ENCODE assay signal across 1 fruit fly cellular context in the genomic region with DNA sequence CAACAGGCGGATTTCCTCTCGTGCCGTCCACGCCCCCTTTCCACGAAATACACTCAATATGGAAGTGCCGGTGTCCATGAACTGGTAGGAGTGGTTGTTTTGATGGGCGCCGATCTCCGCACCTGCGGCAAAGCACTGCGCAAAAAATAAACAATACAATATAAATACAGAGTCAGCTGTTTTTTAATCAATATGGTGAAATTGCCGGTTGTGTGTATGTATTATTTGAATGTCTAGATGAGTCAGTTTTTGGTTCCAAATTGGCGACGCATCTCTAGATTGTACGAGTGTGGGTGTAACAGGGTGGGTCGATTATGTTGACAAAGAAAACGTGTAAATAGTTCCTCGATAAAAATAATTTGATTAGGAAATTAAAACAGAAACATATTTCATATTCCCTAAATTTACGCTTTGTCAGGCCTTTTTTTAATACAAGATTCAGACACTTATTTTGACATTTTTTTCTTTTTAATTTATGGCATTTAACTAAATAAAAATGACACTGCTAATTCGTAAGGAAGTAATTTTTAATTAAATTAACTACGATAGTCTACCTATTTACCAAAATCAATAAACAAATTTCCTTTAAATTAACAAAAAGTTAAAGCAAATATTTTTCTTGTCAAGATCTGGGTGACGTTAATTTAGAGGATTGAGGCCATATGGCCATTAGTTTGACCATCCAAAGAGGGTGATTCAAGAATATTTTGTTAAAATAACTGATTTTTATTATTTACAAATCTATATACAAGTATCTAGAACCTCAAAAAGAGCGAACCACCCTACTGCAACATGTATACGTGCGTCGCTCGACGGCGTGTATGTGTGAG.
TF ChIP-seq lines count a peak whose summit lies in the region.

No protein-coding gene starts in this region.

TF ChIP-seq in whole organism, embryonic, 481 proteins besides CTCF, POLR2A, EP300 and RAD21 (continued from another document and continues in another):
- 0 out of 2 replicates have a peak, but pooled peaks have one; percentile 39 for TF ChIP-seq CG32772 (GFP tag; IDR thresholded peaks at IDR 0.05; lab: Robert Waterston, UW)
- no peak for TF ChIP-seq TFAM (GFP tag; optimal IDR thresholded peaks at IDR 0.05; lab: Kevin White, UChicago)
- TF ChIP-seq ATbp (GFP tag; optimal IDR thresholded peaks at IDR 0.05; lab: Kevin White, UChicago) = peak; percentile 84
- TF ChIP-seq seq (GFP tag; IDR thresholded peaks at IDR 0.05; lab: Robert Waterston, UW) = peak; percentile 75; the same call in 1 of the 2 replicates
- TF ChIP-seq CG11696 (GFP tag; IDR thresholded peaks at IDR 0.05; lab: Robert Waterston, UW) = peak; percentile 25; the same call in 1 of the 2 replicates
- peak; percentile 78; the same call in 1 of the 2 replicates for TF ChIP-seq CG3847 (GFP tag; IDR thresholded peaks at IDR 0.05; lab: Robert Waterston, UW)
- TF ChIP-seq CG16863 (GFP tag; optimal IDR thresholded peaks at IDR 0.05; lab: Kevin White, UChicago) = peak; percentile 72
- TF ChIP-seq CG43689 (GFP tag; IDR thresholded peaks at IDR 0.05; lab: Robert Waterston, UW) = peak; percentile 58
- TF ChIP-seq dimm (GFP tag; IDR thresholded peaks at IDR 0.05; lab: Robert Waterston, UW) = no peak
- no peak for TF ChIP-seq CG7963 (GFP tag; IDR thresholded peaks at IDR 0.05; lab: Robert Waterston, UW; ENCODE audit: partially characterized antibody)
- TF ChIP-seq CG1529 (GFP tag; optimal IDR thresholded peaks at IDR 0.05; lab: Kevin White, UChicago) = peak; percentile 89
- TF ChIP-seq sd (tag; optimal IDR thresholded peaks at IDR 0.05; lab: Kevin White, UChicago) = peak; percentile 63
- no peak for TF ChIP-seq CG16813 (GFP tag; IDR thresholded peaks at IDR 0.05; lab: Robert Waterston, UW; ENCODE audit: partially characterized antibody)
- TF ChIP-seq ems (GFP tag; optimal IDR thresholded peaks at IDR 0.05; lab: Kevin White, UChicago) = peak; percentile 52
- peak; percentile 64 for TF ChIP-seq Spps (tag; optimal IDR thresholded peaks at IDR 0.05; lab: Kevin White, UChicago)
- peak; percentile 71 for TF ChIP-seq CG32767 (GFP tag; IDR thresholded peaks at IDR 0.05; lab: Robert Waterston, UW)
- TF ChIP-seq Med (GFP tag; lab: Kevin White, UChicago) = peak; percentile 88
- peak in 1 of 2 experiments; percentile 87 for TF ChIP-seq Hr78 (GFP tag; optimal IDR thresholded peaks at IDR 0.05; lab: Kevin White, UChicago)
- peak; percentile 98 for TF ChIP-seq CG15514 (GFP tag; optimal IDR thresholded peaks at IDR 0.05; lab: Kevin White, UChicago)
- no peak for TF ChIP-seq p53 (GFP tag; optimal IDR thresholded peaks at IDR 0.05; lab: Kevin White, UChicago)
- peak; percentile 57; the same call in 1 of the 2 replicates for TF ChIP-seq sim (GFP tag; IDR thresholded peaks at IDR 0.05; lab: Robert Waterston, UW)
- TF ChIP-seq CG4730 (GFP tag; IDR thresholded peaks at IDR 0.05; lab: Robert Waterston, UW) = peak; percentile 32; the same call in 1 of the 2 replicates
- peak; percentile 68 for TF ChIP-seq Side (GFP tag; optimal IDR thresholded peaks at IDR 0.05; lab: Kevin White, UChicago)
- TF ChIP-seq danr (GFP tag; IDR thresholded peaks at IDR 0.05; lab: Robert Waterston, UW) = peak; percentile 18; the same call in 1 of the 2 replicates
- peak; percentile 37 for TF ChIP-seq HLH3B (GFP tag; IDR thresholded peaks at IDR 0.05; lab: Robert Waterston, UW)
- TF ChIP-seq row (GFP tag; IDR thresholded peaks at IDR 0.05; lab: Robert Waterston, UW) = peak; percentile 77
- TF ChIP-seq CG4424 (GFP tag; optimal IDR thresholded peaks at IDR 0.05; lab: Kevin White, UChicago) = peak; percentile 93
- peak; percentile 69 for TF ChIP-seq slou (GFP tag; optimal IDR thresholded peaks at IDR 0.05; lab: Kevin White, UChicago)
- TF ChIP-seq Lpt (GFP tag; optimal IDR thresholded peaks at IDR 0.05; lab: Kevin White, UChicago) = no peak
- no peak for TF ChIP-seq HLH4C (GFP tag; IDR thresholded peaks at IDR 0.05; lab: Robert Waterston, UW; ENCODE audit: partially characterized antibody)
- TF ChIP-seq bowl (GFP tag; IDR thresholded peaks at IDR 0.05; lab: Robert Waterston, UW) = no peak
- peak; percentile 78 for TF ChIP-seq CG18011 (GFP tag; optimal IDR thresholded peaks at IDR 0.05; lab: Kevin White, UChicago)
- no peak for TF ChIP-seq tll (GFP tag; optimal IDR thresholded peaks at IDR 0.05; lab: Kevin White, UChicago)
- peak; percentile 56; the same call in 1 of the 2 replicates for TF ChIP-seq CG10366 (GFP tag; IDR thresholded peaks at IDR 0.05; lab: Robert Waterston, UW)
- peak; percentile 59; the same call in 2 of the 3 replicates for TF ChIP-seq Aef1 (GFP tag; IDR thresholded peaks at IDR 0.05; lab: Robert Waterston, UW)
- TF ChIP-seq rib (GFP tag; IDR thresholded peaks at IDR 0.05; lab: Robert Waterston, UW) = peak; percentile 41; the same call in 1 of the 2 replicates
- TF ChIP-seq esg (GFP tag; conservative IDR thresholded peaks at IDR 0.05; lab: Robert Waterston, UW) = no peak; the same call in none of the 2 replicates
- TF ChIP-seq Drgx (GFP tag; IDR thresholded peaks at IDR 0.05; lab: Robert Waterston, UW) = peak; percentile 73
- peak; percentile 90 for TF ChIP-seq HHEX (GFP tag; optimal IDR thresholded peaks at IDR 0.05; lab: Kevin White, UChicago)
- TF ChIP-seq CG11560 (tag; IDR thresholded peaks at IDR 0.05; lab: Robert Waterston, UW) = peak; percentile 62; the same call in 1 of the 3 replicates
- peak; percentile 6 for TF ChIP-seq CG7271 (tag; optimal IDR thresholded peaks at IDR 0.05; lab: Kevin White, UChicago)
- peak; percentile 80 for TF ChIP-seq ind (GFP tag; optimal IDR thresholded peaks at IDR 0.05; lab: Kevin White, UChicago)
- peak; percentile 81 for TF ChIP-seq oc (tag; optimal IDR thresholded peaks at IDR 0.05; lab: Kevin White, UChicago)
- TF ChIP-seq CG10274 (GFP tag; optimal IDR thresholded peaks at IDR 0.05; lab: Kevin White, UChicago) = peak; percentile 77
- TF ChIP-seq CG6791 (GFP tag; IDR thresholded peaks at IDR 0.05; lab: Robert Waterston, UW; ENCODE audit: partially characterized antibody) = no peak
- no peak for TF ChIP-seq Dip2 (GFP tag; IDR thresholded peaks at IDR 0.05; lab: Robert Waterston, UW)
- no peak for TF ChIP-seq zf30C (GFP tag; optimal IDR thresholded peaks at IDR 0.05; lab: Kevin White, UChicago)
- no peak for TF ChIP-seq pita (GFP tag; optimal IDR thresholded peaks at IDR 0.05; lab: Kevin White, UChicago)
- peak; percentile 98 for TF ChIP-seq Sox100B (GFP tag; optimal IDR thresholded peaks at IDR 0.05; lab: Kevin White, UChicago)
- peak; percentile 61 for TF ChIP-seq CG17802 (tag; optimal IDR thresholded peaks at IDR 0.05; lab: Kevin White, UChicago)
- TF ChIP-seq jumu (GFP tag; optimal IDR thresholded peaks at IDR 0.05; lab: Kevin White, UChicago) = peak; percentile 30
- peak; percentile 95 for TF ChIP-seq odd (GFP tag; optimal IDR thresholded peaks at IDR 0.05; lab: Kevin White, UChicago)
- no peak for TF ChIP-seq ato (GFP tag; IDR thresholded peaks at IDR 0.05; lab: Robert Waterston, UW; ENCODE audit: partially characterized antibody)
- peak; percentile 89 for TF ChIP-seq CG11723 (GFP tag; optimal IDR thresholded peaks at IDR 0.05; lab: Kevin White, UChicago)
- peak; percentile 34 for TF ChIP-seq CHES-1-like (GFP tag; optimal IDR thresholded peaks at IDR 0.05; lab: Kevin White, UChicago)
- TF ChIP-seq ssp (GFP tag; IDR thresholded peaks at IDR 0.05; lab: Robert Waterston, UW) = peak; percentile 55
- TF ChIP-seq gce (GFP tag; IDR thresholded peaks at IDR 0.05; lab: Robert Waterston, UW) = 0 out of 3 replicates have a peak, but pooled peaks have one; percentile 22
- TF ChIP-seq Taf1 (GFP tag; IDR thresholded peaks at IDR 0.05; lab: Robert Waterston, UW) = peak; percentile 62; the same call in 1 of the 2 replicates
- peak; percentile 74 for TF ChIP-seq CG10654 (GFP tag; optimal IDR thresholded peaks at IDR 0.05; lab: Kevin White, UChicago)
- peak; percentile 52 for TF ChIP-seq CG8089 (GFP tag; optimal IDR thresholded peaks at IDR 0.05; lab: Kevin White, UChicago)
- TF ChIP-seq chif (GFP tag; optimal IDR thresholded peaks at IDR 0.05; lab: Kevin White, UChicago) = peak; percentile 73 to 75
- TF ChIP-seq CG18599 (GFP tag; optimal IDR thresholded peaks at IDR 0.05; lab: Kevin White, UChicago) = peak; percentile 91
- peak; percentile 55 for TF ChIP-seq fd64A (GFP tag; optimal IDR thresholded peaks at IDR 0.05; lab: Kevin White, UChicago)
- TF ChIP-seq CG12299 (tag; optimal IDR thresholded peaks at IDR 0.05; lab: Kevin White, UChicago) = peak; percentile 86
- peak; percentile 37 for TF ChIP-seq CG1603 (tag; optimal IDR thresholded peaks at IDR 0.05; lab: Kevin White, UChicago)
- peak; percentile 78 for TF ChIP-seq CG16815 (GFP tag; optimal IDR thresholded peaks at IDR 0.05; lab: Kevin White, UChicago)
- TF ChIP-seq CG6689 (GFP tag; IDR thresholded peaks at IDR 0.05; lab: Robert Waterston, UW) = peak; percentile 85
- TF ChIP-seq CG13894 (tag; optimal IDR thresholded peaks at IDR 0.05; lab: Kevin White, UChicago) = peak; percentile 66
- TF ChIP-seq Atf-2 (GFP tag; optimal IDR thresholded peaks at IDR 0.05; lab: Kevin White, UChicago) = peak; percentile 72
- peak; percentile 63 for TF ChIP-seq chn (GFP tag; optimal IDR thresholded peaks at IDR 0.05; lab: Kevin White, UChicago)
- peak; percentile 80 for TF ChIP-seq CG15696 (tag; optimal IDR thresholded peaks at IDR 0.05; lab: Kevin White, UChicago)
- no peak for TF ChIP-seq Tbp (GFP tag; optimal IDR thresholded peaks at IDR 0.05; lab: Kevin White, UChicago)
- no peak for TF ChIP-seq dan (GFP tag; IDR thresholded peaks at IDR 0.05; lab: Robert Waterston, UW)
- TF ChIP-seq CG2889 (GFP tag; IDR thresholded peaks at IDR 0.05; lab: Robert Waterston, UW) = no peak; the same call in 1 of the 3 replicates
- TF ChIP-seq sob (GFP tag; IDR thresholded peaks at IDR 0.05; lab: Robert Waterston, UW) = peak; percentile 72; the same call in 1 of the 2 replicates
- TF ChIP-seq fru (optimal IDR thresholded peaks at IDR 0.05; lab: Kevin White, UChicago) = no peak
- TF ChIP-seq D19B (GFP tag; optimal IDR thresholded peaks at IDR 0.05; lab: Kevin White, UChicago) = peak; percentile 83
- TF ChIP-seq Ssrp (tag; optimal IDR thresholded peaks at IDR 0.05; lab: Kevin White, UChicago) = peak; percentile 87
- no peak for TF ChIP-seq usp (GFP tag; optimal IDR thresholded peaks at IDR 0.05; lab: Kevin White, UChicago)
- TF ChIP-seq CG10565 (GFP tag; optimal IDR thresholded peaks at IDR 0.05; lab: Kevin White, UChicago) = peak; percentile 23
- no peak for TF ChIP-seq Dll (GFP tag; IDR thresholded peaks at IDR 0.05; lab: Robert Waterston, UW; ENCODE audit: partially characterized antibody)
- TF ChIP-seq schlank (tag; optimal IDR thresholded peaks at IDR 0.05; lab: Kevin White, UChicago) = peak; percentile 40
- peak; percentile 90 for TF ChIP-seq org-1 (GFP tag; optimal IDR thresholded peaks at IDR 0.05; lab: Kevin White, UChicago)
- TF ChIP-seq CG11247 (GFP tag; IDR thresholded peaks at IDR 0.05; lab: Robert Waterston, UW) = peak; percentile 50
- TF ChIP-seq sqz (GFP tag; optimal IDR thresholded peaks at IDR 0.05; lab: Kevin White, UChicago) = peak; percentile 87
- peak; percentile 76 for TF ChIP-seq H15 (GFP tag; IDR thresholded peaks at IDR 0.05; lab: Robert Waterston, UW)
- peak; percentile 61 for TF ChIP-seq psq (GFP tag; optimal IDR thresholded peaks at IDR 0.05; lab: Kevin White, UChicago)
- peak; percentile 92 for TF ChIP-seq grau (tag; optimal IDR thresholded peaks at IDR 0.05; lab: Kevin White, UChicago)
- TF ChIP-seq pfk (GFP tag; optimal IDR thresholded peaks at IDR 0.05; lab: Kevin White, UChicago) = no peak
- TF ChIP-seq CG7372 (GFP tag; IDR thresholded peaks at IDR 0.05; lab: Robert Waterston, UW) = peak; percentile 69
- peak; percentile 81 for TF ChIP-seq Hsf (GFP tag; optimal IDR thresholded peaks at IDR 0.05; lab: Kevin White, UChicago)
- no peak for TF ChIP-seq CG6175 (GFP tag; IDR thresholded peaks at IDR 0.05; lab: Robert Waterston, UW)
- peak; percentile 47 for TF ChIP-seq luna (GFP tag; optimal IDR thresholded peaks at IDR 0.05; lab: Kevin White, UChicago)
- TF ChIP-seq sna (GFP tag; IDR thresholded peaks at IDR 0.05; lab: Robert Waterston, UW; ENCODE audit: partially characterized antibody) = no peak
- peak; percentile 76; the same call in 1 of the 3 replicates for TF ChIP-seq zfh1 (GFP tag; IDR thresholded peaks at IDR 0.05; lab: Robert Waterston, UW)
- peak; percentile 62 for TF ChIP-seq CG7786 (GFP tag; optimal IDR thresholded peaks at IDR 0.05; lab: Kevin White, UChicago)
- peak; percentile 94 for TF ChIP-seq Oli (tag; optimal IDR thresholded peaks at IDR 0.05; lab: Kevin White, UChicago)
- TF ChIP-seq gcm (GFP tag; optimal IDR thresholded peaks at IDR 0.05; lab: Kevin White, UChicago) = peak; percentile 89
- TF ChIP-seq Trl (optimal IDR thresholded peaks at IDR 0.05; lab: Kevin White, UChicago) = no peak
- peak; percentile 75 for TF ChIP-seq Trl (GFP tag; optimal IDR thresholded peaks at IDR 0.05; lab: Kevin White, UChicago)
- peak; percentile 88 for TF ChIP-seq Sox102F (GFP tag; optimal IDR thresholded peaks at IDR 0.05; lab: Kevin White, UChicago)
- peak; percentile 78 for TF ChIP-seq crc (GFP tag; optimal IDR thresholded peaks at IDR 0.05; lab: Kevin White, UChicago)
- TF ChIP-seq Dad (GFP tag; optimal IDR thresholded peaks at IDR 0.05; lab: Kevin White, UChicago) = peak; percentile 19
- peak; percentile 84 for TF ChIP-seq Bteb2 (GFP tag; optimal IDR thresholded peaks at IDR 0.05; lab: Kevin White, UChicago)
- peak; percentile 62 to 77 for TF ChIP-seq Pdp1 (GFP tag; optimal IDR thresholded peaks at IDR 0.05; lab: Kevin White, UChicago)
- TF ChIP-seq CG1647 (GFP tag; optimal IDR thresholded peaks at IDR 0.05; lab: Kevin White, UChicago) = peak; percentile 47
- TF ChIP-seq CG4404 (GFP tag; IDR thresholded peaks at IDR 0.05; lab: Robert Waterston, UW) = peak; percentile 56
- TF ChIP-seq nom (GFP tag; optimal IDR thresholded peaks at IDR 0.05; lab: Kevin White, UChicago) = peak; percentile 79
- peak; percentile 91 for TF ChIP-seq bcd (GFP tag; optimal IDR thresholded peaks at IDR 0.05; lab: Kevin White, UChicago)
- no peak; the same call in 1 of the 2 replicates for TF ChIP-seq CG6272 (GFP tag; IDR thresholded peaks at IDR 0.05; lab: Robert Waterston, UW)
- TF ChIP-seq tio (GFP tag; optimal IDR thresholded peaks at IDR 0.05; lab: Kevin White, UChicago) = peak; percentile 96
- peak; percentile 59 for TF ChIP-seq pnt (GFP tag; optimal IDR thresholded peaks at IDR 0.05; lab: Kevin White, UChicago)
- TF ChIP-seq Gsc (GFP tag; IDR thresholded peaks at IDR 0.05; lab: Robert Waterston, UW) = no peak
- TF ChIP-seq Atf6 (GFP tag; IDR thresholded peaks at IDR 0.05; lab: Robert Waterston, UW) = peak; percentile 82
- TF ChIP-seq ro (GFP tag; IDR thresholded peaks at IDR 0.05; lab: Robert Waterston, UW) = no peak
- TF ChIP-seq crp (GFP tag; optimal IDR thresholded peaks at IDR 0.05; lab: Kevin White, UChicago) = peak in 1 of 2 experiments; percentile 79
- no peak for TF ChIP-seq ab (GFP tag; optimal IDR thresholded peaks at IDR 0.05; lab: Kevin White, UChicago)
- peak; percentile 95 for TF ChIP-seq CG12659 (GFP tag; optimal IDR thresholded peaks at IDR 0.05; lab: Kevin White, UChicago)
